Worm (Caenorhabditis elegans) whole organism, L4 larva: Measurements from ENCODE around the gene scl-6.

ENCODE experiments used
- F10B5.3 ChIP-seq: sonication (generic microtip); optimal IDR thresholded peaks from 2 replicates; lab custom pipeline; 2016; ENCODE audit warnings: mild to moderate bottlenecking, missing genetic modification characterization, missing compliant biosample characterization
- F49E8.2 ChIP-seq: sonication (generic microtip); optimal IDR thresholded peaks from 2 replicates; lab custom pipeline; 2016; ENCODE audit warnings: missing compliant biosample characterization, mild to moderate bottlenecking, missing genetic modification characterization, borderline replicate concordance
- T26A8.4 ChIP-seq: fragments of 200-800 bp; sonication (Bioruptor generic); IDR thresholded peaks from 2 replicates; pipeline ENCODE4 v1.3.6; 2022; ENCODE audit warnings: missing genetic modification characterization, missing compliant biosample characterization
- Y75B8A.6 ChIP-seq: fragments of 200-800 bp; sonication (Bioruptor generic); IDR thresholded peaks from 2 replicates; pipeline ENCODE4 v1.3.6; 2022; ENCODE audit warnings: missing genetic modification reagents, missing genetic modification characterization, missing compliant biosample characterization
- ZK337.2 ChIP-seq: fragments of 200-800 bp; sonication (Bioruptor generic); IDR thresholded peaks from 2 replicates; pipeline ENCODE4 v1.3.6; 2022; ENCODE audit warnings: missing genetic modification reagents, missing genetic modification characterization, missing compliant biosample characterization
- aha-1 ChIP-seq: fragments of 150-350 bp; peaks from one replicate; lab custom pipeline; 2014; ENCODE audit warnings: missing biosample characterization, missing genetic modification characterization
- aly-2 ChIP-seq: sonication (generic microtip); optimal IDR thresholded peaks from 2 replicates; lab custom pipeline; 2018; ENCODE audit warnings: missing biosample characterization, missing genetic modification characterization
- attf-4 ChIP-seq: sonication (generic microtip); optimal IDR thresholded peaks from 3 replicates; lab custom pipeline; 2017; ENCODE audit warnings: missing biosample characterization, missing genetic modification characterization
- ceh-20 ChIP-seq: fragments of 200-800 bp; sonication (Bioruptor generic); IDR thresholded peaks from 2 replicates; pipeline ENCODE4 v1.3.6; 2022; ENCODE audit warnings: missing genetic modification reagents, missing genetic modification characterization, missing compliant biosample characterization
- ceh-28 ChIP-seq: fragments of 150-350 bp; optimal IDR thresholded peaks from 2 replicates; lab custom pipeline; 2014; ENCODE audit warnings: missing biosample characterization, missing genetic modification reagents, missing genetic modification characterization
- ces-1 ChIP-seq: fragments of 150-350 bp; sonication (generic microtip); optimal IDR thresholded peaks from 4 replicates; lab custom pipeline; 2014; ENCODE audit warnings: missing biosample characterization, missing genetic modification reagents, missing genetic modification characterization
- ctbp-1 ChIP-seq: fragments of 200-800 bp; sonication (Bioruptor generic); IDR thresholded peaks from 2 replicates; pipeline ENCODE4 v1.3.6; 2022; ENCODE audit warnings: missing genetic modification reagents, missing genetic modification characterization, missing compliant biosample characterization
- daf-16 ChIP-seq, 3 experiments: sonication (generic microtip); optimal IDR thresholded peaks; 2 replicates each; lab custom pipeline; 2016 to 2017; ENCODE audit warnings: missing genetic modification characterization in 3 of 3, missing genetic modification reagents in 3 of 3, mild to moderate bottlenecking in 2 of 3, missing compliant biosample characterization in 2 of 3, missing biosample characterization in 1 of 3, moderate library complexity in 1 of 3
- daf-19 ChIP-seq: fragments of 200-800 bp; sonication (Bioruptor generic); conservative IDR thresholded peaks from 2 replicates; pipeline ENCODE4 v1.3.6; 2022; ENCODE audit warnings: missing genetic modification characterization, missing compliant biosample characterization
- daf-8 ChIP-seq: fragments of 200-800 bp; sonication (Bioruptor generic); IDR thresholded peaks from 2 replicates; pipeline ENCODE4 v1.3.6; 2022; ENCODE audit warnings: missing genetic modification characterization, missing compliant biosample characterization
- dmd-6 ChIP-seq: fragments of 200-800 bp; sonication (Bioruptor generic); IDR thresholded peaks from 2 replicates; pipeline ENCODE4 v1.3.6; 2022; ENCODE audit warnings: missing genetic modification reagents, missing genetic modification characterization, missing compliant biosample characterization
- dmd-9 ChIP-seq: fragments of 200-800 bp; sonication (Bioruptor generic); IDR thresholded peaks from 2 replicates; pipeline ENCODE4 v1.3.6; 2022; ENCODE audit warnings: missing genetic modification reagents, missing genetic modification characterization, missing compliant biosample characterization
- dpl-1 ChIP-seq: fragments of 150-350 bp; optimal IDR thresholded peaks from 2 replicates; lab custom pipeline; 2014; ENCODE audit warnings: missing biosample characterization, missing genetic modification reagents, missing genetic modification characterization
- duxl-1 ChIP-seq: sonication (generic microtip); optimal IDR thresholded peaks from 2 replicates; lab custom pipeline; 2016; ENCODE audit warnings: mild to moderate bottlenecking, missing genetic modification characterization, moderate library complexity, missing compliant biosample characterization; ENCODE audit not compliant: poor library complexity
- dve-1 ChIP-seq: sonication (generic microtip); optimal IDR thresholded peaks from 2 replicates; lab custom pipeline; 2017; ENCODE audit warnings: antibody characterized with exemption, mild to moderate bottlenecking, missing genetic modification characterization, missing compliant biosample characterization; ENCODE audit not compliant: insufficient read depth
- egl-27 ChIP-seq: sonication (generic microtip); optimal IDR thresholded peaks from 3 replicates; lab custom pipeline; 2017; ENCODE audit warnings: missing biosample characterization, missing genetic modification reagents, missing genetic modification characterization
- fkh-10 ChIP-seq: fragments of 150-350 bp; optimal IDR thresholded peaks from 2 replicates; lab custom pipeline; 2014; ENCODE audit warnings: missing biosample characterization, missing genetic modification reagents, missing genetic modification characterization
- lim-7 ChIP-seq: fragments of 200-800 bp; sonication (Bioruptor generic); IDR thresholded peaks from 2 replicates; pipeline ENCODE4 v1.3.6; 2022; ENCODE audit warnings: missing genetic modification characterization, missing compliant biosample characterization
- lin-1 ChIP-seq: fragments of 200-800 bp; sonication (Bioruptor generic); IDR thresholded peaks from 2 replicates; pipeline ENCODE4 v1.3.6; 2022; ENCODE audit warnings: missing genetic modification reagents, missing genetic modification characterization, missing compliant biosample characterization
- lin-15B ChIP-seq: fragments of 150-350 bp; sonication (generic microtip); optimal IDR thresholded peaks from 3 replicates; lab custom pipeline; 2014; ENCODE audit warnings: missing biosample characterization, missing genetic modification characterization
- lir-3 ChIP-seq: sonication (generic microtip); optimal IDR thresholded peaks from 2 replicates; lab custom pipeline; 2016; ENCODE audit warnings: mild to moderate bottlenecking, missing genetic modification characterization, missing compliant biosample characterization
- madf-5 ChIP-seq, 2 experiments: fragments of 200-800 bp; sonication (Bioruptor generic); IDR thresholded peaks; 2 replicates each; pipeline ENCODE4 v1.3.6; 2022; ENCODE audit warnings: missing compliant biosample characterization in 2 of 2, missing genetic modification characterization in 2 of 2
- mdl-1 ChIP-seq, 2 experiments: fragments of 150-350 bp in 1 of 2; sonication (generic microtip) in 1 of 2; optimal IDR thresholded peaks; 2 replicates each; lab custom pipeline; 2014 to 2017; ENCODE audit warnings: missing biosample characterization in 2 of 2, missing genetic modification characterization in 2 of 2
- mxl-3 ChIP-seq: fragments of 200-800 bp; sonication (Bioruptor generic); optimal IDR thresholded peaks from 2 replicates; lab custom pipeline; 2018; ENCODE audit warnings: mild to moderate bottlenecking, missing genetic modification characterization, missing compliant biosample characterization
- nhr-102 ChIP-seq: sonication (generic microtip); optimal IDR thresholded peaks from 2 replicates; lab custom pipeline; 2016; ENCODE audit warnings: mild to moderate bottlenecking, missing genetic modification characterization, moderate library complexity, missing compliant biosample characterization
- nhr-11 ChIP-seq: fragments of 150-350 bp; optimal IDR thresholded peaks from 2 replicates; lab custom pipeline; 2014; ENCODE audit warnings: missing biosample characterization, missing genetic modification characterization
- nhr-111 ChIP-seq: fragments of 200-800 bp; sonication (Bioruptor generic); optimal IDR thresholded peaks from 2 replicates; lab custom pipeline; 2018; ENCODE audit warnings: mild to moderate bottlenecking, missing genetic modification characterization, missing compliant biosample characterization
- nhr-25 ChIP-seq: sonication (generic microtip); optimal IDR thresholded peaks from 2 replicates; lab custom pipeline; 2017; ENCODE audit warnings: missing genetic modification characterization, mild to moderate bottlenecking, missing compliant biosample characterization, antibody characterized with exemption, moderate library complexity, borderline replicate concordance; ENCODE audit not compliant: insufficient read depth
- nhr-42 ChIP-seq: fragments of 200-800 bp; sonication (Bioruptor generic); IDR thresholded peaks from 2 replicates; pipeline ENCODE4 v1.3.6; 2022; ENCODE audit warnings: missing genetic modification characterization, missing compliant biosample characterization
- nhr-48 ChIP-seq: sonication (generic microtip); optimal IDR thresholded peaks from 2 replicates; lab custom pipeline; 2016; ENCODE audit warnings: mild to moderate bottlenecking, missing genetic modification characterization, missing compliant biosample characterization
- rbr-2 ChIP-seq: sonication (generic microtip); optimal IDR thresholded peaks from 2 replicates; lab custom pipeline; 2016; ENCODE audit warnings: missing genotype, missing genetic modification characterization, missing compliant biosample characterization
- saeg-2 ChIP-seq: fragments of 200-800 bp; sonication (Bioruptor generic); IDR thresholded peaks from 2 replicates; pipeline ENCODE4 v1.3.6; 2022; ENCODE audit warnings: missing genetic modification reagents, missing genetic modification characterization, missing compliant biosample characterization
- sdz-12 ChIP-seq: fragments of 200-800 bp; sonication (Bioruptor generic); optimal IDR thresholded peaks from 2 replicates; lab custom pipeline; 2018; ENCODE audit warnings: mild to moderate bottlenecking, missing genetic modification characterization, missing compliant biosample characterization
- spr-1 ChIP-seq: sonication (generic microtip); optimal IDR thresholded peaks from 2 replicates; lab custom pipeline; 2016; ENCODE audit warnings: mild to moderate bottlenecking, missing genetic modification characterization, missing compliant biosample characterization
- tag-97 ChIP-seq: fragments of 200-800 bp; sonication (Bioruptor generic); IDR thresholded peaks from 2 replicates; pipeline ENCODE4 v1.3.6; 2022; ENCODE audit warnings: missing genetic modification characterization, missing compliant biosample characterization
- unc-62 ChIP-seq, 3 experiments: fragments of 150-350 bp in 1 of 3; sonication (generic microtip); optimal IDR thresholded peaks in 2 of 3; peaks in 1 of 3; 1 replicate in 1 of 3; 2 replicates in 2 of 3; lab custom pipeline; 2014 to 2017; ENCODE audit warnings: missing biosample characterization in 3 of 3, missing genetic modification characterization in 3 of 3, missing genetic modification reagents in 3 of 3, missing genotype in 1 of 3
- zag-1 ChIP-seq: fragments of 150-350 bp; optimal IDR thresholded peaks from 2 replicates; lab custom pipeline; 2014; ENCODE audit warnings: missing biosample characterization, missing genetic modification characterization
- zfp-2 ChIP-seq: sonication (generic microtip); optimal IDR thresholded peaks from 2 replicates; lab custom pipeline; 2016; ENCODE audit warnings: mild to moderate bottlenecking, missing genetic modification characterization, missing compliant biosample characterization
- zfp-3 ChIP-seq: fragments of 200-800 bp; sonication (Bioruptor generic); conservative IDR thresholded peaks from 2 replicates; pipeline ENCODE4 v1.3.6; 2022; ENCODE audit warnings: missing genetic modification reagents, missing genetic modification characterization, missing compliant biosample characterization
- zip-11 ChIP-seq: fragments of 200-800 bp; sonication (Bioruptor generic); IDR thresholded peaks from 2 replicates; pipeline ENCODE4 v1.3.6; 2022; ENCODE audit warnings: missing genetic modification characterization, missing compliant biosample characterization
- zip-2 ChIP-seq: fragments of 150-350 bp; optimal IDR thresholded peaks from 2 replicates; lab custom pipeline; 2014; ENCODE audit warnings: missing biosample characterization, missing genetic modification characterization
- ztf-11 ChIP-seq: fragments of 150-350 bp; optimal IDR thresholded peaks from 2 replicates; lab custom pipeline; 2014; ENCODE audit warnings: missing biosample characterization, missing genetic modification characterization

Gene scl-6

DNA sequence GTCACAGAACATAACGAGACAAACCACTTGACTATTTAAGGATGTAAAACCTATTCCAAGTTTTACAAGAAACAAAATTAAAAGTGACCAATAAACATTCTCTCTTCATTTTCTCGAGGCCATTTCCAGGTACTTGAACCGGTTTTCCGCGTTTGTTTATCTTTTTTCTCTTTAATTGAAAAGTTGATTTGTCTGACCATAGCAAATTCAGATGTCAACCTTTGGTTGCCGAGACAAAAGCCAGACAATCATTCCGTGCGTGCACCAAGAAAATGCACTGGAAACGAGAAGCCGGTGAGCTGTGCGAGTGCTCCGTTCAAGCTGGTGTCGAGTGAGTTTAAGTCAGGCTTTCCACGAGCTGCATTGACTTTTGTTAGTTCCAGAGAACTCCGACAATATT lies 13.6 kb downstream of the scl-6 start (continued):
- TF ChIP-seq sdz-12 (GFP tag; lab: Kevin White, UChicago) = no peak
- no peak for TF ChIP-seq dmd-6 (GFP tag; lab: Robert Waterston, UW)
- no peak for TF ChIP-seq attf-4 (tag; lab: Kevin White, UChicago)
- TF ChIP-seq aha-1 = no peak
- no peak for TF ChIP-seq zfp-2 (tag; lab: Kevin White, UChicago)
- TF ChIP-seq ceh-28 (tag; lab: Kevin White, UChicago) = no peak
- no peak for TF ChIP-seq nhr-11 (tag; lab: Kevin White, UChicago)
- no peak for TF ChIP-seq spr-1
- no peak for TF ChIP-seq lim-7 (GFP tag; lab: Robert Waterston, UW)
- TF ChIP-seq tag-97 (GFP tag; lab: Robert Waterston, UW) = no peak
- no peak for TF ChIP-seq ZK337.2
- TF ChIP-seq nhr-48 = no peak
- no peak for TF ChIP-seq Y75B8A.6 (GFP tag; lab: Robert Waterston, UW)
- TF ChIP-seq nhr-111 (GFP tag; lab: Kevin White, UChicago) = no peak
- no peak for TF ChIP-seq daf-8 (GFP tag; lab: Robert Waterston, UW)
- no peak for TF ChIP-seq ztf-11 (tag; lab: Kevin White, UChicago)
- no peak for TF ChIP-seq dve-1 (tag; lab: Kevin White, UChicago)
- TF ChIP-seq dpl-1 (GFP tag; lab: Kevin White, UChicago) = no peak
- no peak for TF ChIP-seq nhr-42 (GFP tag; lab: Robert Waterston, UW)
- no peak for TF ChIP-seq madf-5 (GFP tag; IDR thresholded peaks at IDR 0.05; lab: Robert Waterston, UW)
- no peak for TF ChIP-seq duxl-1 (tag; lab: Kevin White, UChicago)
- no peak for TF ChIP-seq fkh-10
- TF ChIP-seq lir-3 = no peak
- no peak for TF ChIP-seq lin-15B (tag; lab: Kevin White, UChicago)
- no peak for TF ChIP-seq F49E8.2
- TF ChIP-seq nhr-102 (tag; lab: Kevin White, UChicago) = no peak
- no peak for TF ChIP-seq daf-16 (GFP tag; optimal IDR thresholded peaks at IDR 0.05; lab: Kevin White, UChicago)
- no peak for TF ChIP-seq daf-16 (tag; optimal IDR thresholded peaks at IDR 0.05; lab: Kevin White, UChicago)
- TF ChIP-seq ctbp-1 (GFP tag; lab: Robert Waterston, UW) = 0 out of 2 replicates have a peak, but pooled peaks have one; percentile 31
- 0 out of 2 replicates have a peak, but pooled peaks have one; percentile 21 for TF ChIP-seq ceh-20 (GFP tag; lab: Robert Waterston, UW)
- no peak for TF ChIP-seq mdl-1 (tag; optimal IDR thresholded peaks at IDR 0.05; lab: Kevin White, UChicago)
- no peak for TF ChIP-seq lin-1 (GFP tag; lab: Robert Waterston, UW)
- TF ChIP-seq rbr-2 (tag; lab: Kevin White, UChicago) = no peak
- TF ChIP-seq zip-2 (tag; lab: Kevin White, UChicago) = no peak
- TF ChIP-seq aly-2 (tag; lab: Kevin White, UChicago) = no peak
- TF ChIP-seq zag-1 (tag; lab: Kevin White, UChicago) = no peak

DNA sequence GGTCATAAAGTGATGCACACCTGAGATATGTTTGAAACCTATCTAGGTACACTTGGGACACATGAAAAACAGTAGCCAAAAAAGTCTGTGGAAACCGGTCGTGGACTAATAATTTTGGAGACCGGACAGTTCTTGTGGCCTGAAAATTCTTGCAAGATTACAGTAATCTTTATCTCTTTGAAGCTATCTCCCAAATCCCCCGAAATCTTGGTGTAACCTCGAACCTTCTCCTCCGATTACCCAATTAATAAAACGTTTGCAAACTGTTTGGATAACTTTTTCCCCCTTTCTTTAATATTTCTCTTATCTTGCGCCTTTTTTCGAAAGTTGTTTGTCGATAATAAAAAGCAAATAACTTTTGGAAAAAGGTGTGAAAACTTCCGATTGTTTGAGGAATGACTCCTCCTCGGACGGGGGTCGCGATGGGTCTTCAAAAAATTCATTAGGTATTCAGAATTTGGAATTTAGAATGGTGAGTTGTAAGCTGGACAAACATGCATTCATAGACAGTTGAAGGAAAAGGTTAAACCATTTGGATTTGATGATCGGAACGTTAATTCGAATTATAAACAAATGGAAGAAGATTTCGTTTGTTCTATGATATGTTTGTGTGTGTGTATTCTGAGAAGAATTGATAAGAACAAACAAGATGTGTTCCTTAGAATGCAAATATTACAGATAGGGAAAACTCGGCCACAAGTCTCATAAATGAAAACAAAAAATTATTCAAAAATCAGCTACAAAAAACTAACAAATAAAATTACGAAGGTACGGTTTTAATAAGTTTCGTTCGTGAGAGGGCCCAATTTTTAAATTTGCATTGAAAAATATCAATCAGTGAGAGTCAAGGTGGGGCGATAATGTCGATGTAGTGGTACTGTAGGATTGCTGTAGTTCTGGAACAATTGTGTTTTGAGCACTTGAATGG lies 14.5 kb downstream of the scl-6 start:
- TF ChIP-seq ces-1 (no peak), mxl-3 (no peak), saeg-2 (GFP tag; lab: Robert Waterston, UW) (no peak), lin-15B (tag; lab: Kevin White, UChicago) (no peak), aha-1 (peak; percentile 85), dmd-9 (GFP tag; lab: Robert Waterston, UW) (0 out of 2 replicates have a peak, but pooled peaks have one; percentile 17), egl-27 (no peak), nhr-48 (peak; percentile 1), zip-11 (GFP tag; lab: Robert Waterston, UW) (no peak), daf-8 (GFP tag; lab: Robert Waterston, UW) (no peak), nhr-25 (peak; percentile 81), nhr-102 (tag; lab: Kevin White, UChicago) (no peak), nhr-111 (GFP tag; lab: Kevin White, UChicago) (no peak), unc-62 (GFP tag; optimal IDR thresholded peaks at IDR 0.05 in 1 of 2; lab: Kevin White, UChicago) (peak in 1 of 2 experiments; percentile 86), unc-62 (tag; optimal IDR thresholded peaks at IDR 0.05; lab: Kevin White, UChicago) (no peak), F10B5.3 (tag; lab: Kevin White, UChicago) (no peak), T26A8.4 (GFP tag; lab: Robert Waterston, UW) (no peak), zfp-3 (GFP tag; lab: Robert Waterston, UW) (peak; percentile 51; the same call in 1 of the 2 replicates), ceh-20 (GFP tag; lab: Robert Waterston, UW) (peak; percentile 41; the same call in 1 of the 2 replicates), dve-1 (tag; lab: Kevin White, UChicago) (peak; percentile 39), daf-19 (GFP tag; lab: Robert Waterston, UW) (no peak)
